Fruit fly (Drosophila melanogaster): ENCODE measurements around the gene SNF4Agamma.

Gene SNF4Agamma

DNA sequence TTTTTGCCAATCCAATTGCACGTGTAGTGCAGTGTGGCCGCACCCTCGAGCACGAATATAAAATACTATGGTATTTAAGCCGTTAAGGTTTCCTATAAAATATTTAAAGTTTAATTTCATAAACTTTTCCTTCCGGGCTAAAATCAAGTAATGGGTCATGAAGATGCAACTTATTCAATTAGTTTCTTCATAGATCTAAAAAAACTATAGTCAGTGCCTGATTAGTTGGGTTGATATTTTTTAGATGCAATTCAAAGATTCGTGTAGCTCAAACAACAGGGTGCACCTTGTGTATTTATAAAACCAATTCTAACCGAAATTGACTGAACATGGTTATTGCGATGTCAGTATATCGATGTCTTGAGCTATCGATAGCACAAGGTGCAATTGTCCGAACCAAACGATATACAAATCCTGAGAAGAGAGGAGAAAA, 78.2 kb downstream of the SNF4Agamma start, which contains the start of the genes Smyd5 and Oga (continued):
- TF ChIP-seq CG4707 (GFP tag; optimal IDR thresholded peaks at IDR 0.05) (no peak), CG14014 (GFP tag; IDR thresholded peaks at IDR 0.05) (no peak), CG10321 (GFP tag; IDR thresholded peaks at IDR 0.05) (no peak), btn (GFP tag; optimal IDR thresholded peaks at IDR 0.05) (peak; percentile 15), Meics (GFP tag; optimal IDR thresholded peaks at IDR 0.05) (no peak), Lpt (GFP tag; optimal IDR thresholded peaks at IDR 0.05) (no peak), ssp (GFP tag; IDR thresholded peaks at IDR 0.05) (no peak), ro (GFP tag; IDR thresholded peaks at IDR 0.05) (no peak), bsh (GFP tag; optimal IDR thresholded peaks at IDR 0.05) (peak in 1 of 2 experiments; percentile 11), H2.0 (GFP tag; IDR thresholded peaks at IDR 0.05) (0 out of 2 replicates have a peak, but pooled peaks have one; percentile 40), Xrp1 (GFP tag; IDR thresholded peaks at IDR 0.05) (no peak), stwl (tag; optimal IDR thresholded peaks at IDR 0.05) (peak; percentile 81), CG7786 (GFP tag; optimal IDR thresholded peaks at IDR 0.05) (peak; percentile 52), CG33213 (GFP tag; optimal IDR thresholded peaks at IDR 0.05) (peak; percentile 59), scrt (GFP tag; optimal IDR thresholded peaks at IDR 0.05) (no peak), CG13123 (GFP tag; optimal IDR thresholded peaks at IDR 0.05) (no peak), CG3726 (GFP tag; IDR thresholded peaks at IDR 0.05) (no peak), row (GFP tag; IDR thresholded peaks at IDR 0.05) (peak; percentile 58), Neu2 (GFP tag; optimal IDR thresholded peaks at IDR 0.05; ENCODE audit: borderline replicate concordance) (no peak), zen (tag; optimal IDR thresholded peaks at IDR 0.05) (peak; percentile 24), al (GFP tag; IDR thresholded peaks at IDR 0.05) (no peak), CG2116 (GFP tag; optimal IDR thresholded peaks at IDR 0.05) (peak; percentile 87), sob (GFP tag; IDR thresholded peaks at IDR 0.05) (peak; percentile 50; the same call in 1 of the 2 replicates), peb (GFP tag; IDR thresholded peaks at IDR 0.05) (no peak), HHEX (GFP tag; optimal IDR thresholded peaks at IDR 0.05) (no peak), Fer2 (tag; optimal IDR thresholded peaks at IDR 0.05) (no peak), CG14965 (GFP tag; optimal IDR thresholded peaks at IDR 0.05; ENCODE audit: borderline replicate concordance) (no peak), jumu (GFP tag; optimal IDR thresholded peaks at IDR 0.05) (no peak), dimm (GFP tag; IDR thresholded peaks at IDR 0.05) (no peak), CG1233 (GFP tag; optimal IDR thresholded peaks at IDR 0.05) (peak; percentile 26), jing (GFP tag; optimal IDR thresholded peaks at IDR 0.05) (no peak), CG12104 (GFP tag; optimal IDR thresholded peaks at IDR 0.05) (peak; percentile 13), ewg (GFP tag; optimal IDR thresholded peaks at IDR 0.05) (no peak), dmrt11E (tag; optimal IDR thresholded peaks at IDR 0.05) (peak; percentile 1), CG7357 (GFP tag; IDR thresholded peaks at IDR 0.05) (no peak), grn (GFP tag; optimal IDR thresholded peaks at IDR 0.05) (no peak), kah (GFP tag; optimal IDR thresholded peaks at IDR 0.05) (no peak), Six4 (GFP tag; optimal IDR thresholded peaks at IDR 0.05) (no peak), HLH4C (GFP tag; IDR thresholded peaks at IDR 0.05; ENCODE audit: partially characterized antibody) (peak; percentile 94), Pdp1 (GFP tag; optimal IDR thresholded peaks at IDR 0.05) (peak; percentile 37 to 57), CG17829 (tag; optimal IDR thresholded peaks at IDR 0.05) (peak; percentile 47), bigmax (GFP tag; optimal IDR thresholded peaks at IDR 0.05) (no peak), Vsx1 (GFP tag; optimal IDR thresholded peaks at IDR 0.05) (no peak), CG10366 (GFP tag; IDR thresholded peaks at IDR 0.05) (no peak; the same call in none of the 2 replicates), unpg (GFP tag; optimal IDR thresholded peaks at IDR 0.05) (peak; percentile 32), cato (GFP tag; optimal IDR thresholded peaks at IDR 0.05; ENCODE audit: borderline replicate concordance) (peak; percentile 33), ems (GFP tag; optimal IDR thresholded peaks at IDR 0.05) (no peak), Dip3 (GFP tag; optimal IDR thresholded peaks at IDR 0.05) (peak; percentile 86), ftz-f1 (GFP tag; optimal IDR thresholded peaks at IDR 0.05) (no peak), Spps (tag; optimal IDR thresholded peaks at IDR 0.05) (no peak), Hand (GFP tag; optimal IDR thresholded peaks at IDR 0.05) (no peak)
